Fruit fly (Drosophila melanogaster) whole organism, prepupa: ENCODE results near the gene CG31099.

Experiments
- CG6163 ChIP-seq: fragments of 200-800 bp; sonication (Bioruptor generic); IDR thresholded peaks from 3 replicates; pipeline ENCODE4 v1.3.6; 2022; ENCODE audit warnings: missing biosample characterization, missing genetic modification characterization
- CG7368 ChIP-seq: fragments of 200-800 bp; sonication (Bioruptor generic); optimal IDR thresholded peaks from 3 replicates; lab custom pipeline; 2016; ENCODE audit warnings: missing biosample characterization, missing genetic modification characterization
- Lpt ChIP-seq: fragments of 200-800 bp; sonication (Bioruptor generic); optimal IDR thresholded peaks from 3 replicates; lab custom pipeline; 2016; ENCODE audit warnings: missing biosample characterization, missing genetic modification characterization
- Smox ChIP-seq: fragments of 200-800 bp; sonication (Bioruptor generic); optimal IDR thresholded peaks from 3 replicates; lab custom pipeline; 2016; ENCODE audit warnings: missing biosample characterization, missing genetic modification characterization
- dac ChIP-seq: fragments of 200-800 bp; sonication (Bioruptor generic); optimal IDR thresholded peaks from 2 replicates; lab custom pipeline; 2017; ENCODE audit warnings: missing biosample characterization, mild to moderate bottlenecking, missing genetic modification characterization

DNA sequence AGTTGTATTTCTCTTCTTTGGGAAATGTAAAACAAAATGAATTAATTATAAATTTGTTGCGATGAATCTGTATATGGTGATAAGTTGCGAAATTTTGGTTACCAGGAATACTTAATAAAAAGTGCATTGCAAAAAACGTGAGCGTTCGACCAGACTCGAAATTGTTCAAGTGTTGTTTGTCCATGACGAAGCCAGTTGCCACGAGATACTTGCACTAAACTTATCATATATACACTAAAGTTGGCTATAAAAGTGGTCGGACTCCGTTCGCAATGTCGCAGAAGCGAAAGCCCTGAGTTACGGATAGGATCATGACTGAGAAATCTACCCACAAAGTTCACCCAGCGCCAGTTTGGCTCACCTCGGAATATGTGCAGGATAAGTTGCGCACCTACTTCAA lies 37.2 kb downstream of the CG31099 start, which contains the start of gene CG11878:
- TF ChIP-seq CG7368 (GFP tag; lab: Kevin White, UChicago) (no peak), Smox (GFP tag; lab: Kevin White, UChicago) (no peak), CG6163 (no peak), dac (no peak), Lpt (GFP tag; lab: Kevin White, UChicago) (no peak)
